Worm (Caenorhabditis elegans): ENCODE measurements around the gene ubc-20.

- TF ChIP-seq ama-1 (optimal IDR thresholded peaks at IDR 0.05) (no peak), tra-4 (tag; optimal IDR thresholded peaks at IDR 0.05) (no peak), tbx-11 (GFP tag; IDR thresholded peaks at IDR 0.05) (no peak), flt-1 (GFP tag; IDR thresholded peaks at IDR 0.05) (no peak), pes-1 (GFP tag; IDR thresholded peaks at IDR 0.05) (no peak), scrt-1 (GFP tag; IDR thresholded peaks at IDR 0.05) (no peak), tbx-37 (GFP tag; conservative IDR thresholded peaks at IDR 0.05) (no peak)
These were observed 642 bp downstream of the ubc-20 start for ce11 chrIII:189280-189679.

All from whole organism, early embryonic.